Fruit fly (Drosophila melanogaster): Measurements from ENCODE around the gene sob.

sob gene

dm6 chr2L:3598485-3598884 is 17.9 kb upstream of the sob start (continued):
- TF ChIP-seq CG4318 (GFP tag; optimal IDR thresholded peaks at IDR 0.05) (peak; percentile 9), cyc (GFP tag; optimal IDR thresholded peaks at IDR 0.05) (peak; percentile 58), CG10669 (GFP tag; optimal IDR thresholded peaks at IDR 0.05) (peak; percentile 58), CG16779 (tag; optimal IDR thresholded peaks at IDR 0.05) (no peak), CG10631 (GFP tag; optimal IDR thresholded peaks at IDR 0.05) (peak; percentile 47), CG3032 (tag; optimal IDR thresholded peaks at IDR 0.05) (peak; percentile 36), CG6163 (GFP tag; IDR thresholded peaks at IDR 0.05) (peak; percentile 79), spab (GFP tag; optimal IDR thresholded peaks at IDR 0.05) (peak; percentile 15)

dm6 chr2L:3597126-3597525 is 16.6 kb upstream of the sob start:
- TF ChIP-seq topi (GFP tag; optimal IDR thresholded peaks at IDR 0.05) = no peak
- no peak for TF ChIP-seq dsx (GFP tag; optimal IDR thresholded peaks at IDR 0.05; ENCODE audit: poor library complexity, severe bottlenecking)
- TF ChIP-seq Lpt (GFP tag; optimal IDR thresholded peaks at IDR 0.05) = no peak
- no peak for TF ChIP-seq Eip93F (GFP tag; optimal IDR thresholded peaks at IDR 0.05)
- peak; percentile 48 for TF ChIP-seq Eip78C (GFP tag)
- TF ChIP-seq CG11294 (GFP tag; IDR thresholded peaks at IDR 0.05) = 0 out of 2 replicates have a peak, but pooled peaks have one; percentile 19
- TF ChIP-seq Ets96B (tag; optimal IDR thresholded peaks at IDR 0.05) = peak; percentile 15
- no peak for TF ChIP-seq spab (GFP tag; optimal IDR thresholded peaks at IDR 0.05)
- TF ChIP-seq Hr38 (GFP tag; optimal IDR thresholded peaks at IDR 0.05) = no peak
- TF ChIP-seq achi (GFP tag; optimal IDR thresholded peaks at IDR 0.05) = no peak
- no peak for TF ChIP-seq CG4318 (GFP tag; optimal IDR thresholded peaks at IDR 0.05)
- TF ChIP-seq fkh (GFP tag; optimal IDR thresholded peaks at IDR 0.05) = no peak
- no peak for TF ChIP-seq CG6808 (GFP tag; optimal IDR thresholded peaks at IDR 0.05)
- TF ChIP-seq CG34406 (GFP tag; optimal IDR thresholded peaks at IDR 0.05) = no peak
- TF ChIP-seq CG16779 (tag; optimal IDR thresholded peaks at IDR 0.05) = no peak
- no peak for TF ChIP-seq vri (GFP tag; optimal IDR thresholded peaks at IDR 0.05)
- TF ChIP-seq acj6 (GFP tag; optimal IDR thresholded peaks at IDR 0.05) = no peak
- TF ChIP-seq CG6276 (GFP tag; optimal IDR thresholded peaks at IDR 0.05) = no peak
- TF ChIP-seq svp (GFP tag) = peak; percentile 77
- TF ChIP-seq CG15336 (GFP tag; IDR thresholded peaks at IDR 0.05) = peak; percentile 38; the same call in 1 of the 2 replicates
- peak; percentile 22 for TF ChIP-seq CG10669 (GFP tag; optimal IDR thresholded peaks at IDR 0.05)
- TF ChIP-seq CG8319 (GFP tag; optimal IDR thresholded peaks at IDR 0.05) = no peak
- peak; percentile 32 for TF ChIP-seq CG3919 (GFP tag; optimal IDR thresholded peaks at IDR 0.05)
- no peak for TF ChIP-seq salr (GFP tag; optimal IDR thresholded peaks at IDR 0.05)
- TF ChIP-seq lz (GFP tag; optimal IDR thresholded peaks at IDR 0.05) = peak; percentile 33
- TF ChIP-seq eg (GFP tag; IDR thresholded peaks at IDR 0.05) = peak; percentile 47; the same call in 1 of the 3 replicates
- no peak for TF ChIP-seq CG1621 (tag; optimal IDR thresholded peaks at IDR 0.05)
- TF ChIP-seq Hr39 (GFP tag; optimal IDR thresholded peaks at IDR 0.05) = peak; percentile 23
- no peak for TF ChIP-seq CG6854 (GFP tag; optimal IDR thresholded peaks at IDR 0.05)
- no peak for TF ChIP-seq Sox15 (GFP tag; optimal IDR thresholded peaks at IDR 0.05)
- TF ChIP-seq OdsH (GFP tag; optimal IDR thresholded peaks at IDR 0.05) = no peak
- no peak for TF ChIP-seq CG11902 (GFP tag; optimal IDR thresholded peaks at IDR 0.05)
- no peak for TF ChIP-seq CG8632 (GFP tag; optimal IDR thresholded peaks at IDR 0.05)
- no peak for TF ChIP-seq CG8119 (GFP tag; IDR thresholded peaks at IDR 0.05)
- TF ChIP-seq net (GFP tag; optimal IDR thresholded peaks at IDR 0.05) = no peak
- no peak for TF ChIP-seq dac (GFP tag; optimal IDR thresholded peaks at IDR 0.05)
- TF ChIP-seq Gug (GFP tag; IDR thresholded peaks at IDR 0.05) = 0 out of 2 replicates have a peak, but pooled peaks have one; percentile 18
- TF ChIP-seq Met (GFP tag; optimal IDR thresholded peaks at IDR 0.05) = no peak
- TF ChIP-seq CG11762 (GFP tag; optimal IDR thresholded peaks at IDR 0.05; ENCODE audit: insufficient read depth) = no peak
- peak; percentile 18 for TF ChIP-seq cyc (GFP tag; optimal IDR thresholded peaks at IDR 0.05)
- no peak for TF ChIP-seq ss (GFP tag; optimal IDR thresholded peaks at IDR 0.05)
- TF ChIP-seq CG3032 (tag; optimal IDR thresholded peaks at IDR 0.05) = peak; percentile 11
- no peak for TF ChIP-seq CG31627 (GFP tag; optimal IDR thresholded peaks at IDR 0.05)
- peak; percentile 35 for TF ChIP-seq CG6792 (GFP tag; optimal IDR thresholded peaks at IDR 0.05)
- TF ChIP-seq Eip75B (GFP tag; optimal IDR thresholded peaks at IDR 0.05) = no peak
- TF ChIP-seq CG6163 (GFP tag; IDR thresholded peaks at IDR 0.05) = peak; percentile 71
- no peak for TF ChIP-seq fd59A (GFP tag; optimal IDR thresholded peaks at IDR 0.05)
- TF ChIP-seq CG10631 (GFP tag; optimal IDR thresholded peaks at IDR 0.05) = no peak
- no peak for TF ChIP-seq Smox (GFP tag; optimal IDR thresholded peaks at IDR 0.05)
